Fruit fly (Drosophila melanogaster) Kc167 (cell line): ENCODE data around the gene CG5704.

Source experiments
- Myc ChIP-seq: fragments of >200 bp; optimal IDR thresholded peaks from 2 replicates; lab custom pipeline; 2017; ENCODE audit warnings: missing external identifiers
- Sin3A ChIP-seq: fragments of >200 bp; optimal IDR thresholded peaks from 2 replicates; lab custom pipeline; 2018; ENCODE audit warnings: missing external identifiers
- h ChIP-seq: fragments of >200 bp; optimal IDR thresholded peaks from 3 replicates; lab custom pipeline; 2018; ENCODE audit warnings: missing external identifiers
- insv ChIP-seq: fragments of >200 bp; optimal IDR thresholded peaks from 3 replicates; lab custom pipeline; 2018; ENCODE audit warnings: missing external identifiers
- psq ChIP-seq: fragments of >200 bp; optimal IDR thresholded peaks from 2 replicates; lab custom pipeline; 2017; ENCODE audit warnings: missing external identifiers
- ttk ChIP-seq: sonication (Bioruptor generic); optimal IDR thresholded peaks from 2 replicates; lab custom pipeline; 2017; ENCODE audit warnings: missing external identifiers

CG5704 gene

DNA sequence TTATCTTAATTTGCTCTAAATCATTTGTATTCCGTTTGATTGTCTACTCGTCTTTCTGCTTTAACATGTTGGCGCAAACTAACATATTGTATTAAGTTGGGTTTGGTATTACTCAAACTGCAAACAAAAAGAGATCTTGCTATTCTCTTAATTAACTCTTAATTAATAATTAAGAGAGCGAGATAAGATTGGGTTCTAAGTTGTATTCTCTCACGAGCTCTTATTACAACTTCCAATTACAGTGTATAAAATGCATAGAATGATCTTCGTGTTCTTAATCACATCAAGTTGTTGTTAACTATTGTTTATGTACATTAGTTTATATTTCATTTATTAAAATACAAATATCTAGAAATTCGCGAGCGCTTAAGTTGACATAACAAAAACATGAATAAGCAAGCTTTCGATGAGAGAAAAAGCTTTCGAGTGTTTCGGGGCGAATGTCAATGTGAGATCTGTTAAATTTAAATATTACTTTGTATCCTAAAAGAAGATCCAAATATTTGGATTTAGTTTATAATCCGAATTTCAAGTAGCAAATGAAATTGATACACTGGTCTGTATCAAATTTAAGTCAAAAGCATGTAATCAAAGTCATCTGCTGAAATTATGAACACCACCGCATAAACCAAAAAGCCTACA lies at the start of gene CG5704:
Gene CG5704, minus strand, starts transcription at position 87 of the 642 bp plus-strand sequence.
- TF ChIP-seq h (lab: Kevin White, UChicago) (no peak), psq (lab: Kevin White, UChicago) (no peak), Sin3A (lab: Kevin White, UChicago) (no peak), insv (lab: Kevin White, UChicago) (no peak), Myc (lab: Kevin White, UChicago) (no peak), ttk (no peak)

DNA sequence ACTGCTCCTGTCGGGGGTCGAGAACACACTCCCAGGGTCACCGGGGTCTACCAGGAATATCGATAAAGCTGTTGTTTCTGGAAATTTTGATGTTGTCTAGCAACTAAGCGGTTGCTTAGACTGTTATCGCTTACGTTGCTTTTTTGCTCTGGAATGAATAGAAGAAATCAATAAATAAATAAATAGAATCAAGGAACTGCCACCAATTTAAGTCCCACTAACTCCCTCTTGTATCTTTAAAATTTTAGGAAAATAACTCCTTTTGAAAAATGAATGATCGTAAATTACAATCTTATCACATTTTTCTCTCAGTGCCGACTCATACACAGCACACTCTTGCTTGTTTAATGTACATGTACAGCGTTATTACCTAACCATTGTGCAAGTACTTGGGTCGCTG lies 41.6 kb upstream of the CG5704 start, which contains the start of gene CG15878:
Gene CG15878, minus strand, starts transcription at position 101 of the 400 bp plus-strand sequence.
- TF ChIP-seq insv (lab: Kevin White, UChicago) (no peak), psq (lab: Kevin White, UChicago) (no peak), Myc (lab: Kevin White, UChicago) (no peak), h (lab: Kevin White, UChicago) (no peak), Sin3A (lab: Kevin White, UChicago) (no peak), ttk (no peak)

DNA sequence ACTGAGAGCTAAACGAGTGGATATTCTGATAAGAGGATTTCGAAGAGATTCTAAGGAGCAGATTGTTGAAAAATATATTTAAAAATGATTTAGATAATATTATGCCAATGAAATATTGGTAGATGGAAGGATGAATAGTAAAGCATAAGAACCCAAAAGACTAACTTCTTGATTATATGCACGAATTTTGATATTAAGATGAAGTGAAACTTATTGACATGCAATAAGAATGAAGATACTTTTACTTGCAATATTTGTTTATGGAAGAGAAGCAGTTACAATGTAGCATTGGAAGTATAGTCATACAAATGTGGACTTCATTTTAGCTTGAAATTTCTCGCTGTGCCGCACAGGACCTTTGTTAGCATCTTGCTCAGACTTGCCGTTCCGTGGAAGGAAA lies 25.9 kb upstream of the CG5704 start, which contains the start of gene CG8960:
Gene CG8960, plus strand, starts transcription at position 301 of the 400 bp plus-strand sequence.
- TF ChIP-seq psq (lab: Kevin White, UChicago), result no peak
- TF ChIP-seq insv (lab: Kevin White, UChicago), result no peak
- no peak for TF ChIP-seq Myc (lab: Kevin White, UChicago)
- TF ChIP-seq h (lab: Kevin White, UChicago), result no peak
- no peak for TF ChIP-seq ttk
- TF ChIP-seq Sin3A (lab: Kevin White, UChicago), result no peak

DNA sequence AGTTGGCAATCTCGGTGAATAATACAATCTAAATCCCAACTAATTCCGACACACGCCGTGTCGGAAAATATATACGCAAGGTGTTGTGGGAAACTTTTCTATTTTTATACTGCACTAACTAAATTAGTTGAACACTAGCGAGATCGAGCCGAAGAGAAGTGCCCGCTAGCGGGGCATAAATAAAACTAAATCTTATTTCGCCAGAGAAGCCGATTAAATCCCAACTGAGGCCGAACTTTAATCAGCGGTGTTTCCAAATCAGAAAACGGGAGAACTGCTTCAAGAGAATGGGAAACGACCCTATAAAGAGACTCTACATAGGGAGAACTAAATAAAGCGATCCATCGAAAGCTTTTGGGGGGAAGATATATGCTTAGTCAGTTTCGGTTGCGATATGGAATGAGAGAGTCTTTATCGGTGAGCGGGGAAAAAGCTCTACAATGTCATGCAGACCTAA lies 21.3 kb upstream of the CG5704 start, which contains the start of gene CG5707:
Gene CG5707, minus strand, starts transcription at position 228 of the 457 bp plus-strand sequence.
- no peak for TF ChIP-seq ttk
- no peak for TF ChIP-seq Sin3A (lab: Kevin White, UChicago)
- TF ChIP-seq psq (lab: Kevin White, UChicago), result no peak
- no peak for TF ChIP-seq insv (lab: Kevin White, UChicago)
- no peak for TF ChIP-seq h (lab: Kevin White, UChicago)
- TF ChIP-seq Myc (lab: Kevin White, UChicago), result no peak

DNA sequence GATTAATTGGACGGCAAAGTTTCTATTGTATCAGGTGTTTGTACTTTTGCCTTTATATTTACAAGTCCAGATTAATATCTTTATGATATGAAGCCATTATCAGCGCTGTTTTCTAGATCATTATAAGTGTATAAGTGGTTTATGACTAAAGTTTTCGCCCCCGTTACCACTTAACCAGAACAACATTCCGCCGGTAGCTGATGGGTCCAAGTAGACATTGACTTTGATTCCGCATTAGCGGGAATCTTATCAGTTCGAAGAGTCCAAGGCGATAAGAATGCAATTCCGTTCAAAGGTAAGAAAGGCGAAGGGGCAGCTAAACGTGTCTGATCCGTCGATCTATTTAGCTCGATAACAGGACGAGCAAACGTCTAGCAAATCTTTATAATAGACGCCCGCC lies 20.7 kb upstream of the CG5704 start:
- TF ChIP-seq insv (lab: Kevin White, UChicago) (no peak), Sin3A (lab: Kevin White, UChicago) (no peak), Myc (lab: Kevin White, UChicago) (no peak)

DNA sequence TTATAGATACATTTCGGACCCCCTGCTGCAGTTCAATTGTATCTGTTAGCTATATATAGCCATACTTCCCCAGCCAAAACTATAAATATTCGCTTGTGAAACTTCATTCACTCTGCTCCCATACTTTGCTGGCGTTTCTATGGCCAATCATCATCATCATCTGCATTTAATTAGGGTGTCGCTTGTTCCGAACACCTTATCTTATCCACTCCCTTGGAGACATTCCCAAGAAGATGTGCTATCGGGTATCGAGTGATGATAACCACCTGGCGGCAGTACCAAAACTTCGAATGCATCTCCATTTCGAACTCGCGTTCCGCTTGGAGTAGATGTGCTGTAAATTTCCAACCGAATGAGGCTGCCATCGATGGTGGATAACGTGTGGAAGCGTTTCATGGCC lies 14.9 kb upstream of the CG5704 start, which contains the start of gene CG13810:
Gene CG13810, plus strand, starts transcription at position 301 of the 400 bp plus-strand sequence.
- TF ChIP-seq ttk, result no peak
- TF ChIP-seq insv (lab: Kevin White, UChicago), result no peak
- no peak for TF ChIP-seq h (lab: Kevin White, UChicago)
- TF ChIP-seq psq (lab: Kevin White, UChicago), result no peak
- no peak for TF ChIP-seq Sin3A (lab: Kevin White, UChicago)
- no peak for TF ChIP-seq Myc (lab: Kevin White, UChicago)

DNA sequence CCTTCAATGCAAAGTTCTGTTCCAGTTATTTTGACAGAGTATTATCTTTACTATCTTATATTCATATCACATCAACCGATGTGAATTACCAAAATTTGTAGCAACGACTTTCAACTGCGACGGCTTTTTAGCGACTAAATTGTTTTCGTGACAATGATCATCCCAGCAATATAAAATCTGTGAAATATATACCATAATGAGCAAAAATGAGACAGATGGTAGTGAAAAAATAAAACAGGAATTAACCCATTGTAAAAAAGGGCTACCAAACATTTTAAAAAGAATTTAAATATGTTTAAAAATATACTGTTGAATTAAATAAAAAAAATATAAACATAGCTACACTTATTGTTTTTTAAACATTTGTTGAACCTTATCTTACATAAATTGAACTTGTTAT lies 3.5 kb upstream of the CG5704 start, which contains the start of gene CG15820:
Gene CG15820, minus strand, starts transcription at position 101 of the 400 bp plus-strand sequence.
- TF ChIP-seq Myc (lab: Kevin White, UChicago), result no peak
- no peak for TF ChIP-seq h (lab: Kevin White, UChicago)
- no peak for TF ChIP-seq Sin3A (lab: Kevin White, UChicago)
- no peak for TF ChIP-seq psq (lab: Kevin White, UChicago)
- no peak for TF ChIP-seq insv (lab: Kevin White, UChicago)
- no peak for TF ChIP-seq ttk

DNA sequence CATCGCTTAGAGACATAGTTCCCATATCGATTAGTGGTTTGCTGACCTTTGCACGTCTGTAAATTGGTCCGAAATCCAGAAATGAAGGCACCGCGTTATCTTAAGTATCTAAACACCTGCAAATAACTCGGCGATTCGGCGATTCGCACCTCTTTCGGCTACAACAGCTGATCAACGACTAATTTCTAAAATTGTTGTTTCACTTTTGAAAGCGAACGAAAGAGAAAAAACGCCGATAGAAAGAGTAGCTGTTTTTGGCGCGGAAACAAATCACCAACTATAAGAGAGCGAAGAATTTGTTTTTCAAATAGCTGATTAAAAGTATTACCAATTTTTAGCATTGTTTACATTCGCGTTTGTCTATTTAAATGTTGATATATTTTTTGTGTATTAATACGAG lies 1.8 kb downstream of the CG5704 start, which contains the start of gene CG15879:
Gene CG15879, minus strand, starts transcription at position 155 of the 400 bp plus-strand sequence.
- TF ChIP-seq h (lab: Kevin White, UChicago), result no peak
- no peak for TF ChIP-seq Myc (lab: Kevin White, UChicago)

DNA sequence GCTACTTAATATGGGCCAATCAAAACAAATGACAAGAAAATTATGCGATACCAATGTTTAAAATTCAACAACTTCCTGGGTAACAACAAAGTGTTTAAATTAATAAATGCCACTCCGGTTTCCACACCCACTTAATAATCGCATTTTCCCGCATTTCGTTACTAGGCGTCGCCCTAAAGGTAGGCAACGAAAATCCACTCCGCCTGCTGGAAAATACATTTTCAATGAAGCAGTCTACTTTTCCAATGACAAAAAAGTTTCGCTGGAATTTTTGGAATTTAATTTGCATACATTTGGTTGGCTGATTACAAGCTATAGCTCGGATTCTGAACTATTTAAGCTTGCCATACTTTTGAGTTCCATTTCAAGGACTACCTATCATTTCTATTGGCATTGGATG lies 4.0 kb downstream of the CG5704 start:
- TF ChIP-seq insv (lab: Kevin White, UChicago) (no peak), Sin3A (lab: Kevin White, UChicago) (no peak)

DNA sequence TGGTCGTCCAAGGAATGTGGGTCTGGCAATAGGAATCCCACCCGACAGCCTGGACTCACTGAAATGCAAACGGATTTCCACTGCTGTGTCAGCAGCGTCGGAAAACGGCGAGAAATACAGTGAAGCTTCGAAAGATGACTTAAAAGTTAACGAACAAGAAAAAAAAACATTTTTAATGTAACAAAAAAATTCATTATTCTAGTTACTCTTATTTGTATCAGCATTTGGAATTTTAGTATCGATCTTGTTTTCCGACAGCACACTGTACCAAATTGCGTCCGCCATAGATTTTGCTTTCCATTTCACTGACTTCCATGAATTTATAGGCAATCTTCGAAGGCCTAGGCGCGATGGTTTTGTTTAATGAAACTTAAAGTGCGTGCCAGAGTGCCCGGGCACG lies 6.0 kb downstream of the CG5704 start:
- TF ChIP-seq Myc (lab: Kevin White, UChicago) (no peak), insv (lab: Kevin White, UChicago) (no peak), Sin3A (lab: Kevin White, UChicago) (no peak), psq (lab: Kevin White, UChicago) (no peak), h (lab: Kevin White, UChicago) (no peak), ttk (no peak)

DNA sequence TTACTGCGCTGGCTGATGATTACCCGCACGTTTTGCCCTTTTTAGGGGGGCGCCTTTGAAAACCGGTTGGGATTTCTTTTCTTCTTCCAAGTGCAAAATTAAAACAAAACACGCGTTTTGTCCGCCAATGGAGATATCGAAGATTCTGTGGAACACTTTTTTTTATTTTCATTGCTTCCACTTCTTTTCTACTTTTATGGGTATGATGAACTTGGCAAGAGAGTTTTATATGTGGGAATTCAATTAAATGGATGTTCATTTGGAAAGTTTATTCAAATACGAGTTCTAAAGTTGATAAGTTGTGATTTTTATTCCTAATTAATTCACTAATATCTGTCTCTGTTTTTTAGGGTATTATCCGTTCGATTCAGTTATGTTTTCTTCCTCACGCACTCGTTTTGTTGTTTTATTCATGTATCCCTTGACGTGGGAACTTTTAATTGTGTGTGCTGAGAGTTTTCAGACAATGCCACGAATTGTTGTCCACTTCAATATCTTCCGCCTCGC lies 6.7 kb downstream of the CG5704 start:
- TF ChIP-seq Myc (lab: Kevin White, UChicago) (no peak), h (lab: Kevin White, UChicago) (no peak), ttk (no peak), Sin3A (lab: Kevin White, UChicago) (no peak), psq (lab: Kevin White, UChicago) (no peak), insv (lab: Kevin White, UChicago) (no peak)

DNA sequence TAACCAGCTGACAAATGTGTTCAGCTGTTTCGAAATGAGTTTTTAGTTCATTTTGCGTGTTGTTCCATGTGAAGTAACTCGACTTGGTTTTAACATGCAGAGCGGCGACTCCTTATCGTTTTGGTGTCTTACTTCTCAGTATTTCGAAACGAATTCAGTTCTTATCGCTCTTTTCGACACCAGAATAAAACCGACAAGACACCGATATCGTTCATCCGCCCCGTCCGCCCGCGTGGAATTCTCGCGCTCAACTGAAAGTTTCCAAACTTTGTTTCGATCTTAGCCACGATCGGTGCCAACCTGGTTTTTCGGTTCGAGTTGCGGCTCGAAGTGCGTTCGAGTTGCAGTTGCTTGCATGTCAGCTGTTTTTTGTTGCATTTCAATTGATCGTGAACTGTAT lies 7.2 kb downstream of the CG5704 start, which contains the start of gene CG15822:
Gene CG15822, minus strand, starts transcription at position 256 of the 400 bp plus-strand sequence.
- no peak for TF ChIP-seq psq (lab: Kevin White, UChicago)
- no peak for TF ChIP-seq insv (lab: Kevin White, UChicago)
- no peak for TF ChIP-seq Sin3A (lab: Kevin White, UChicago)
- no peak for TF ChIP-seq ttk
- TF ChIP-seq h (lab: Kevin White, UChicago), result no peak
- no peak for TF ChIP-seq Myc (lab: Kevin White, UChicago)
